Worm (Caenorhabditis elegans): ENCODE data around the gene T10B5.10.
A peak's percentile ranks its signal among the peaks of the same experiment; 100 is the strongest.

- no peak for TF ChIP-seq fos-1 (tag; optimal IDR thresholded peaks at IDR 0.05)
- TF ChIP-seq nhr-12 (tag; optimal IDR thresholded peaks at IDR 0.05), result no peak
- peak; percentile 94 for TF ChIP-seq nfya-1 (tag; optimal IDR thresholded peaks at IDR 0.05; ENCODE audit: insufficient read depth)
- no peak for TF ChIP-seq aly-2 (tag; optimal IDR thresholded peaks at IDR 0.05)
- TF ChIP-seq nhr-76 (tag; optimal IDR thresholded peaks at IDR 0.05), result no peak
These were observed 15.8 kb upstream of the T10B5.10 start, which contains the start of the genes T10B5.4 and cct-7 for ce11 chrV:1871768-1872296.
